Worm (Caenorhabditis elegans) whole organism, L4 larva: ENCODE measurements around the gene F20G2.6.

Experiments
- lin-15B ChIP-seq: fragments of 150-350 bp; sonication (generic microtip); optimal IDR thresholded peaks from 3 replicates; lab custom pipeline; 2014; ENCODE audit warnings: missing biosample characterization, missing genetic modification characterization
- lsy-2 ChIP-seq, 2 experiments: fragments of 150-350 bp in 1 of 2; sonication (generic microtip) in 1 of 2; optimal IDR thresholded peaks; 2 replicates each; lab custom pipeline; 2014 to 2017; ENCODE audit warnings: missing biosample characterization in 2 of 2, missing genetic modification characterization in 2 of 2

ce11 chrV:13768388-13768787 is 5.5 kb downstream of the F20G2.6 start, which contains the start of gene F20G2.3:
- TF ChIP-seq lin-15B (tag; lab: Kevin White, UChicago) (no peak), lsy-2 (tag; optimal IDR thresholded peaks at IDR 0.05; lab: Kevin White, UChicago) (no peak)
